Fruit fly (Drosophila melanogaster) whole organism, embryonic: ENCODE measurements around the gene RabX6.

Experiments used
- CG2889 ChIP-seq: fragments of 200-800 bp; sonication (Bioruptor generic); IDR thresholded peaks from 3 replicates; pipeline ENCODE4 v1.3.6; 2022; ENCODE audit warnings: missing biosample characterization, missing genetic modification characterization
- CG6254 ChIP-seq: fragments of 200-800 bp; sonication (Bioruptor generic); optimal IDR thresholded peaks from 3 replicates; lab custom pipeline; 2017; ENCODE audit warnings: mild to moderate bottlenecking, missing biosample characterization, missing genetic modification reagents, missing genetic modification characterization
- D19A ChIP-seq: fragments of 200-800 bp; optimal IDR thresholded peaks from 3 replicates; lab custom pipeline; 2019; ENCODE audit warnings: missing biosample characterization, mild to moderate bottlenecking, missing genetic modification characterization, moderate library complexity
- h ChIP-seq: fragments of >200 bp; optimal IDR thresholded peaks from 2 replicates; lab custom pipeline; 2017
- seq ChIP-seq: fragments of 200-800 bp; sonication (Bioruptor generic); IDR thresholded peaks from 2 replicates; pipeline ENCODE4 v1.3.6; 2022; ENCODE audit warnings: missing biosample characterization, missing genetic modification characterization

dm6 chr3L:739357-740130 lies 49.2 kb downstream of the RabX6 start:
- TF ChIP-seq CG6254 (GFP tag; lab: Kevin White, UChicago) (peak; percentile 22), h (lab: Kevin White, UChicago) (no peak), D19A (tag; lab: Kevin White, UChicago) (peak; percentile 87), CG2889 (GFP tag; lab: Robert Waterston, UW) (no peak), seq (GFP tag; lab: Robert Waterston, UW) (no peak)
